In the genomic region with DNA sequence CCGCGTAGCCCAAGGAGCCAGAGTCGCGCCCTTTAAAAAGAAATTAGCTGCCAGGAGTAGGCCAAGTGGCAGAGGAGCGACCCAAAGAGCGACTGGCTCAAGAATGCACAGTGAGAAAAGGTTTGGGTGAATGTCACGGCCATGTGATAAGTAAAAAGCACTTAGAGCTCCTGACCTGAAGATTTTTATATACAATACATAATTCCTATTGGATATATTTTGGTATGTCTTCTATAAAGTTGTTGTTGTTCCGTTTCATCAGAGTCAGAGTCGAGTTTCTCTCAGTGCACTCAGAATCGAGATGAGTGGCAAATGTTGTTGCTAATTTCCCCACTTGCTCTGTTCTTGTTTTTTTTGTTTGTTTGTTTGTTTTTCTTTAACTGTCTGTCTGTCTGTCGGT, we compare ENCODE assay signal across 1 fruit fly cellular context.
TF ChIP-seq lines count a peak whose summit lies in the region.

No protein-coding gene starts in this region.

TF ChIP-seq in whole organism, embryonic, 481 proteins besides CTCF, POLR2A, EP300 and RAD21 (continued from another document):
- TF ChIP-seq CG2120 (GFP tag; optimal IDR thresholded peaks at IDR 0.05; lab: Kevin White, UChicago): peak; percentile 9
- TF ChIP-seq vnd (GFP tag; IDR thresholded peaks at IDR 0.05; lab: Robert Waterston, UW; ENCODE audit: partially characterized antibody): no peak
- no peak for TF ChIP-seq dmrt11E (tag; optimal IDR thresholded peaks at IDR 0.05; lab: Kevin White, UChicago)
- TF ChIP-seq Hr3 (GFP tag; optimal IDR thresholded peaks at IDR 0.05; lab: Kevin White, UChicago): no peak
- no peak for TF ChIP-seq CG15011 (GFP tag; optimal IDR thresholded peaks at IDR 0.05; lab: Kevin White, UChicago)
- TF ChIP-seq pzg (GFP tag; optimal IDR thresholded peaks at IDR 0.05; lab: Kevin White, UChicago): no peak
- TF ChIP-seq sens (GFP tag; lab: Kevin White, UChicago): peak; percentile 52
- TF ChIP-seq danr (GFP tag; IDR thresholded peaks at IDR 0.05; lab: Robert Waterston, UW): no peak
- no peak for TF ChIP-seq lab (GFP tag; optimal IDR thresholded peaks at IDR 0.05; lab: Kevin White, UChicago)
- TF ChIP-seq CG12155 (GFP tag; optimal IDR thresholded peaks at IDR 0.05; lab: Kevin White, UChicago): no peak
- TF ChIP-seq trh (GFP tag; optimal IDR thresholded peaks at IDR 0.05; lab: Kevin White, UChicago): no peak
- 0 out of 2 replicates have a peak, but pooled peaks have one; percentile 24 for TF ChIP-seq CG6689 (GFP tag; IDR thresholded peaks at IDR 0.05; lab: Robert Waterston, UW)
- no peak for TF ChIP-seq dm (GFP tag; optimal IDR thresholded peaks at IDR 0.05; lab: Kevin White, UChicago)
- TF ChIP-seq Opbp (GFP tag; IDR thresholded peaks at IDR 0.05; lab: Robert Waterston, UW; ENCODE audit: partially characterized antibody): no peak
- no peak for TF ChIP-seq Blimp-1 (GFP tag; optimal IDR thresholded peaks at IDR 0.05; lab: Kevin White, UChicago)
- no peak for TF ChIP-seq CG14050 (GFP tag; IDR thresholded peaks at IDR 0.05; lab: Robert Waterston, UW)
- TF ChIP-seq sima (GFP tag; optimal IDR thresholded peaks at IDR 0.05; lab: Kevin White, UChicago): no peak
- no peak for TF ChIP-seq CG18476 (GFP tag; optimal IDR thresholded peaks at IDR 0.05; lab: Kevin White, UChicago)
- TF ChIP-seq CG9215 (GFP tag; IDR thresholded peaks at IDR 0.05; lab: Robert Waterston, UW): no peak
- peak; percentile 75 for TF ChIP-seq Ets65A (GFP tag; lab: Kevin White, UChicago)
- TF ChIP-seq Dref (GFP tag; IDR thresholded peaks at IDR 0.05; lab: Robert Waterston, UW): no peak
- TF ChIP-seq Antp (GFP tag; optimal IDR thresholded peaks at IDR 0.05; lab: Kevin White, UChicago): no peak
- peak; percentile 41 for TF ChIP-seq CG18599 (GFP tag; optimal IDR thresholded peaks at IDR 0.05; lab: Kevin White, UChicago)
- TF ChIP-seq disco-r (GFP tag; optimal IDR thresholded peaks at IDR 0.05; lab: Kevin White, UChicago): no peak
- TF ChIP-seq Drgx (GFP tag; IDR thresholded peaks at IDR 0.05; lab: Robert Waterston, UW): 0 out of 2 replicates have a peak, but pooled peaks have one; percentile 18
- TF ChIP-seq CG18011 (GFP tag; optimal IDR thresholded peaks at IDR 0.05; lab: Kevin White, UChicago): no peak
- TF ChIP-seq CG11504 (tag; optimal IDR thresholded peaks at IDR 0.05; lab: Kevin White, UChicago): peak; percentile 17
- TF ChIP-seq Mrtf (GFP tag; IDR thresholded peaks at IDR 0.05; lab: Robert Waterston, UW): no peak
- no peak for TF ChIP-seq Dip2 (GFP tag; IDR thresholded peaks at IDR 0.05; lab: Robert Waterston, UW)
- no peak for TF ChIP-seq vfl (GFP tag; optimal IDR thresholded peaks at IDR 0.05; lab: Kevin White, UChicago)
- no peak for TF ChIP-seq psq (GFP tag; optimal IDR thresholded peaks at IDR 0.05; lab: Kevin White, UChicago)
- TF ChIP-seq hth (optimal IDR thresholded peaks at IDR 0.05; lab: Kevin White, UChicago): no peak
